Worm (Caenorhabditis elegans) whole organism, late embryonic: ENCODE results near the gene nhr-68.

Source experiments
- C08G9.2 ChIP-seq: sonication (generic microtip); optimal IDR thresholded peaks from 2 replicates; lab custom pipeline; 2016; ENCODE audit warnings: mild to moderate bottlenecking, missing genetic modification characterization, moderate library complexity, missing compliant biosample characterization
- C38D4.7 ChIP-seq: fragments of 200-800 bp; sonication (Bioruptor generic); optimal IDR thresholded peaks from 2 replicates; lab custom pipeline; 2018; ENCODE audit warnings: mild to moderate bottlenecking, missing genetic modification characterization, moderate library complexity, missing compliant biosample characterization
- K02D7.2 ChIP-seq: sonication (generic microtip); optimal IDR thresholded peaks from 2 replicates; lab custom pipeline; 2017; ENCODE audit warnings: mild to moderate bottlenecking, missing genetic modification characterization, missing compliant biosample characterization
- T23F11.4 ChIP-seq: fragments of 200-800 bp; sonication (Bioruptor generic); optimal IDR thresholded peaks from 2 replicates; lab custom pipeline; 2018; ENCODE audit warnings: mild to moderate bottlenecking, missing genetic modification characterization, missing compliant biosample characterization
- Y22D7AL.16 ChIP-seq: sonication (generic microtip); optimal IDR thresholded peaks from 2 replicates; lab custom pipeline; 2016; ENCODE audit warnings: missing genetic modification characterization, missing compliant biosample characterization
- ahr-1 ChIP-seq: sonication (generic microtip); optimal IDR thresholded peaks from 2 replicates; lab custom pipeline; 2016; ENCODE audit warnings: missing genetic modification characterization, missing compliant biosample characterization
- ama-1 ChIP-seq: fragments of 150-350 bp; optimal IDR thresholded peaks from 2 replicates; lab custom pipeline; 2014
- ceh-14 ChIP-seq: sonication (generic microtip); optimal IDR thresholded peaks from 2 replicates; lab custom pipeline; 2016; ENCODE audit warnings: missing genotype, missing genetic modification characterization, missing compliant biosample characterization
- ceh-19 ChIP-seq: fragments of 200-800 bp; sonication (Bioruptor generic); optimal IDR thresholded peaks from 2 replicates; lab custom pipeline; 2018; ENCODE audit warnings: mild to moderate bottlenecking, missing genetic modification characterization, missing compliant biosample characterization
- ceh-24 ChIP-seq: sonication (generic microtip); optimal IDR thresholded peaks from 2 replicates; lab custom pipeline; 2016; ENCODE audit warnings: mild to moderate bottlenecking, missing genetic modification characterization, missing compliant biosample characterization
- ceh-31 ChIP-seq: sonication (generic microtip); optimal IDR thresholded peaks from 2 replicates; lab custom pipeline; 2016; ENCODE audit warnings: missing genetic modification characterization, missing compliant biosample characterization
- ceh-34 ChIP-seq: sonication (generic microtip); optimal IDR thresholded peaks from 2 replicates; lab custom pipeline; 2016; ENCODE audit warnings: mild to moderate bottlenecking, missing genetic modification characterization, missing compliant biosample characterization
- ceh-6 ChIP-seq: fragments of 200-800 bp; sonication (Bioruptor generic); optimal IDR thresholded peaks from 2 replicates; lab custom pipeline; 2018; ENCODE audit warnings: mild to moderate bottlenecking, missing genetic modification characterization, missing compliant biosample characterization
- dmd-4 ChIP-seq: sonication (generic microtip); optimal IDR thresholded peaks from 2 replicates; lab custom pipeline; 2016; ENCODE audit warnings: borderline replicate concordance, missing genetic modification characterization, missing compliant biosample characterization
- dve-1 ChIP-seq: sonication (generic microtip); optimal IDR thresholded peaks from 2 replicates; lab custom pipeline; 2017; ENCODE audit warnings: antibody characterized with exemption, mild to moderate bottlenecking, missing genetic modification characterization, missing compliant biosample characterization
- elt-2 ChIP-seq: sonication (generic microtip); optimal IDR thresholded peaks from 2 replicates; lab custom pipeline; 2016; ENCODE audit warnings: missing genetic modification reagents, missing genetic modification characterization, missing compliant biosample characterization
- elt-4 ChIP-seq: sonication (generic microtip); optimal IDR thresholded peaks from 2 replicates; lab custom pipeline; 2016; ENCODE audit warnings: missing genetic modification characterization, missing compliant biosample characterization
- fkh-6 ChIP-seq: sonication (generic microtip); optimal IDR thresholded peaks from 2 replicates; lab custom pipeline; 2016; ENCODE audit warnings: missing genetic modification characterization, missing compliant biosample characterization
- hlh-15 ChIP-seq: sonication (generic microtip); optimal IDR thresholded peaks from 2 replicates; lab custom pipeline; 2016; ENCODE audit warnings: missing genetic modification characterization, missing compliant biosample characterization
- hlh-30 ChIP-seq: sonication (generic microtip); optimal IDR thresholded peaks from 2 replicates; lab custom pipeline; 2017; ENCODE audit warnings: antibody characterized with exemption, missing genetic modification characterization, missing compliant biosample characterization; ENCODE audit not compliant: insufficient read depth
- hlh-8 ChIP-seq: sonication (generic microtip); optimal IDR thresholded peaks from 2 replicates; lab custom pipeline; 2016; ENCODE audit warnings: missing genotype, missing genetic modification characterization, missing compliant biosample characterization
- lin-11 ChIP-seq: fragments of 200-800 bp; sonication (Bioruptor generic); optimal IDR thresholded peaks from 2 replicates; lab custom pipeline; 2018; ENCODE audit warnings: mild to moderate bottlenecking, missing genetic modification characterization, missing compliant biosample characterization
- madf-2 ChIP-seq: sonication (generic microtip); optimal IDR thresholded peaks from 2 replicates; lab custom pipeline; 2017; ENCODE audit warnings: missing genetic modification characterization, missing compliant biosample characterization
- nfya-1 ChIP-seq: sonication (generic microtip); optimal IDR thresholded peaks from 2 replicates; lab custom pipeline; 2017; ENCODE audit warnings: missing genetic modification characterization, mild to moderate bottlenecking, missing compliant biosample characterization, antibody characterized with exemption, moderate library complexity
- pat-9 ChIP-seq: fragments of 200-800 bp; sonication (Bioruptor generic); optimal IDR thresholded peaks from 2 replicates; lab custom pipeline; 2018; ENCODE audit warnings: mild to moderate bottlenecking, missing genetic modification characterization, moderate library complexity, missing compliant biosample characterization
- pha-2 ChIP-seq: sonication (generic microtip); optimal IDR thresholded peaks from 2 replicates; lab custom pipeline; 2017; ENCODE audit warnings: mild to moderate bottlenecking, missing genetic modification characterization, missing compliant biosample characterization
- pqm-1 ChIP-seq: sonication (generic microtip); optimal IDR thresholded peaks from 2 replicates; lab custom pipeline; 2016; ENCODE audit warnings: missing genetic modification characterization, missing compliant biosample characterization
- pros-1 ChIP-seq: fragments of 150-350 bp; optimal IDR thresholded peaks from 2 replicates; lab custom pipeline; 2014; ENCODE audit warnings: missing biosample characterization, missing genetic modification reagents, missing genetic modification characterization
- ref-2 ChIP-seq: sonication (generic microtip); optimal IDR thresholded peaks from 2 replicates; lab custom pipeline; 2016; ENCODE audit warnings: missing genetic modification characterization, missing compliant biosample characterization
- sdc-2 ChIP-seq: sonication (generic microtip); optimal IDR thresholded peaks from 2 replicates; lab custom pipeline; 2016; ENCODE audit warnings: missing genotype, missing genetic modification characterization, missing compliant biosample characterization
- tbx-2 ChIP-seq: sonication (generic microtip); optimal IDR thresholded peaks from 2 replicates; lab custom pipeline; 2016; ENCODE audit warnings: missing genetic modification characterization, missing compliant biosample characterization
- tbx-7 ChIP-seq: sonication (generic microtip); optimal IDR thresholded peaks from 2 replicates; lab custom pipeline; 2016; ENCODE audit warnings: missing genotype, missing genetic modification characterization, missing compliant biosample characterization
- ttx-3 ChIP-seq: sonication (generic microtip); optimal IDR thresholded peaks from 2 replicates; lab custom pipeline; 2016; ENCODE audit warnings: missing genetic modification reagents, missing genetic modification characterization, missing compliant biosample characterization
- unc-3 ChIP-seq, 2 experiments: fragments of 200-800 bp in 1 of 2; sonication (Bioruptor generic) in 1 of 2; sonication (generic microtip) in 1 of 2; conservative IDR thresholded peaks in 1 of 2; optimal IDR thresholded peaks in 1 of 2; 2 replicates each; pipeline versions ENCODE4 v1.3.6 to Lab custom; 2016 to 2022; ENCODE audit warnings: missing compliant biosample characterization in 2 of 2, missing genetic modification characterization in 2 of 2, missing genetic modification reagents in 1 of 2
- unc-42 ChIP-seq: sonication (generic microtip); optimal IDR thresholded peaks from 2 replicates; lab custom pipeline; 2016; ENCODE audit warnings: missing genotype, missing genetic modification characterization, missing compliant biosample characterization
- unc-55 ChIP-seq: sonication (generic microtip); optimal IDR thresholded peaks from 2 replicates; lab custom pipeline; 2017; ENCODE audit warnings: missing biosample characterization, missing genetic modification reagents, missing genetic modification characterization
- unc-86 ChIP-seq: sonication (generic microtip); optimal IDR thresholded peaks from 2 replicates; lab custom pipeline; 2016; ENCODE audit warnings: missing genetic modification characterization, missing compliant biosample characterization
- ztf-16 ChIP-seq: sonication (generic microtip); optimal IDR thresholded peaks from 2 replicates; lab custom pipeline; 2017; ENCODE audit warnings: missing genetic modification characterization, missing compliant biosample characterization

nhr-68 gene

ce11 chrV:11536667-11537066 is 36.6 kb upstream of the nhr-68 start:
- TF ChIP-seq tbx-2 (tag; lab: Kevin White, UChicago) (no peak), ref-2 (no peak), unc-42 (tag; lab: Kevin White, UChicago) (peak; percentile 58), ceh-14 (no peak)

ce11 chrV:11539502-11539901 is 33.7 kb upstream of the nhr-68 start:
- TF ChIP-seq ttx-3 (tag; lab: Kevin White, UChicago) (no peak), sdc-2 (tag; lab: Kevin White, UChicago) (no peak), ama-1 (no peak), C08G9.2 (no peak), hlh-15 (tag; lab: Kevin White, UChicago) (no peak), C38D4.7 (GFP tag; lab: Kevin White, UChicago) (no peak), ceh-31 (tag; lab: Kevin White, UChicago) (no peak), unc-55 (GFP tag; lab: Kevin White, UChicago) (no peak), unc-3 (GFP tag; conservative IDR thresholded peaks at IDR 0.05; lab: Robert Waterston, UW) (no peak), unc-3 (tag; optimal IDR thresholded peaks at IDR 0.05; lab: Kevin White, UChicago) (no peak), pat-9 (tag; lab: Kevin White, UChicago) (no peak), ceh-6 (no peak)

ce11 chrV:11541284-11541683 is 32.0 kb upstream of the nhr-68 start:
- TF ChIP-seq fkh-6 (no peak), C08G9.2 (no peak), C38D4.7 (GFP tag; lab: Kevin White, UChicago) (peak; percentile 24), ceh-6 (no peak)

ce11 chrV:11543564-11543963 is 29.7 kb upstream of the nhr-68 start, which contains the start of gene F38B7.2:
Gene F38B7.2, plus strand, starts transcription at chrV:11543963.
- TF ChIP-seq K02D7.2: no peak
- TF ChIP-seq elt-2 (tag; lab: Kevin White, UChicago): no peak
- TF ChIP-seq elt-4: no peak
- TF ChIP-seq tbx-7 (tag; lab: Kevin White, UChicago): no peak
- no peak for TF ChIP-seq ahr-1 (tag; lab: Kevin White, UChicago)
- TF ChIP-seq madf-2: no peak
- no peak for TF ChIP-seq ceh-6

ce11 chrV:11545227-11545626 is 28.0 kb upstream of the nhr-68 start, which contains the start of gene F38B7.10:
Gene F38B7.10, plus strand, starts transcription at chrV:11545527.
- TF ChIP-seq ceh-31 (tag; lab: Kevin White, UChicago): no peak
- no peak for TF ChIP-seq unc-55 (GFP tag; lab: Kevin White, UChicago)

- no peak for TF ChIP-seq pqm-1
- TF ChIP-seq elt-2 (tag; lab: Kevin White, UChicago): no peak
- TF ChIP-seq ztf-16: no peak
- TF ChIP-seq hlh-8: no peak
- TF ChIP-seq unc-86 (tag; lab: Kevin White, UChicago): no peak
- TF ChIP-seq elt-4: no peak
- no peak for TF ChIP-seq ceh-24
- no peak for TF ChIP-seq nfya-1
- TF ChIP-seq ceh-6: no peak
- TF ChIP-seq hlh-30 (tag; lab: Kevin White, UChicago): no peak
- TF ChIP-seq dmd-4 (tag; lab: Kevin White, UChicago): no peak
- TF ChIP-seq ttx-3 (tag; lab: Kevin White, UChicago): no peak
- TF ChIP-seq, all 69 proteins: peak for 0
Measured at ce11 chrV:11546795-11547194, 26.4 kb upstream of the nhr-68 start, which contains the start of gene F38B7.11. Gene F38B7.11, plus strand, starts transcription at chrV:11547095.

ce11 chrV:11548914-11549406 is 24.3 kb upstream of the nhr-68 start, which contains the start of the genes F38B7.17 and F38B7.3:
Gene F38B7.17, minus strand, starts transcription at chrV:11548964.
Gene F38B7.3, plus strand, starts transcription at chrV:11549107.
- TF ChIP-seq sdc-2 (tag; lab: Kevin White, UChicago) (no peak), nfya-1 (peak; percentile 58), ceh-14 (peak; percentile 3), unc-42 (tag; lab: Kevin White, UChicago) (no peak), dve-1 (tag; lab: Kevin White, UChicago) (peak; percentile 36), ceh-31 (tag; lab: Kevin White, UChicago) (peak; percentile 33), Y22D7AL.16 (tag; lab: Kevin White, UChicago) (no peak), ceh-19 (GFP tag; lab: Kevin White, UChicago) (peak; percentile 39), dmd-4 (tag; lab: Kevin White, UChicago) (no peak), T23F11.4 (no peak), unc-55 (GFP tag; lab: Kevin White, UChicago) (peak; percentile 51), pha-2 (tag; lab: Kevin White, UChicago) (no peak), lin-11 (tag; lab: Kevin White, UChicago) (no peak), elt-2 (tag; lab: Kevin White, UChicago) (peak; percentile 71), ahr-1 (tag; lab: Kevin White, UChicago) (no peak), pros-1 (no peak), ref-2 (no peak), tbx-7 (tag; lab: Kevin White, UChicago) (no peak), ceh-34 (peak; percentile 42), unc-3 (GFP tag; conservative IDR thresholded peaks at IDR 0.05; lab: Robert Waterston, UW) (no peak), unc-3 (tag; optimal IDR thresholded peaks at IDR 0.05; lab: Kevin White, UChicago) (no peak), hlh-8 (peak; percentile 12)
